Worm (Caenorhabditis elegans) whole organism, L3 larva: ENCODE data around the gene ddi-1.
A peak's percentile ranks its signal among the peaks of the same experiment; 100 is the strongest.

Source experiments
- aly-2 ChIP-seq: fragments of 150-350 bp; optimal IDR thresholded peaks from 2 replicates; lab custom pipeline; 2014; ENCODE audit warnings: missing biosample characterization, missing genetic modification characterization
- ama-1 ChIP-seq: fragments of 150-350 bp; optimal IDR thresholded peaks from 2 replicates; lab custom pipeline; 2018
- ceh-28 ChIP-seq: fragments of 150-350 bp; optimal IDR thresholded peaks from 2 replicates; lab custom pipeline; 2014; ENCODE audit warnings: missing biosample characterization, missing genetic modification reagents, missing genetic modification characterization
- ceh-9 ChIP-seq: sonication (generic microtip); optimal IDR thresholded peaks from 2 replicates; lab custom pipeline; 2018; ENCODE audit warnings: missing biosample characterization, missing genetic modification characterization
- daf-12 ChIP-seq: fragments of 150-350 bp; optimal IDR thresholded peaks from 2 replicates; lab custom pipeline; 2014; ENCODE audit warnings: missing biosample characterization, missing genetic modification reagents, missing genetic modification characterization
- fos-1 ChIP-seq: fragments of 150-350 bp; optimal IDR thresholded peaks from 2 replicates; lab custom pipeline; 2014; ENCODE audit warnings: missing biosample characterization, missing genetic modification characterization
- mdl-1 ChIP-seq: fragments of 150-350 bp; optimal IDR thresholded peaks from 2 replicates; lab custom pipeline; 2014; ENCODE audit warnings: missing biosample characterization, missing genetic modification characterization
- nfya-1 ChIP-seq: sonication (generic microtip); optimal IDR thresholded peaks from 2 replicates; lab custom pipeline; 2017; ENCODE audit warnings: missing genetic modification characterization, mild to moderate bottlenecking, missing compliant biosample characterization, antibody characterized with exemption, moderate library complexity; ENCODE audit not compliant: insufficient read depth
- nhr-23 ChIP-seq: fragments of 150-350 bp; optimal IDR thresholded peaks from 2 replicates; lab custom pipeline; 2014; ENCODE audit warnings: missing biosample characterization, missing genetic modification reagents, missing genetic modification characterization
- pqm-1 ChIP-seq: fragments of 150-350 bp; optimal IDR thresholded peaks from 2 replicates; lab custom pipeline; 2017; ENCODE audit warnings: missing biosample characterization, missing genetic modification characterization, inconsistent platforms
- sea-2 ChIP-seq: fragments of 150-350 bp; sonication (generic microtip); optimal IDR thresholded peaks from 4 replicates; lab custom pipeline; 2014; ENCODE audit warnings: missing biosample characterization, missing genetic modification reagents, missing genetic modification characterization
- skn-1 ChIP-seq: fragments of 150-350 bp; optimal IDR thresholded peaks from 2 replicates; lab custom pipeline; 2014; ENCODE audit warnings: missing biosample characterization, missing genetic modification characterization
- snpc-4 ChIP-seq: fragments of 150-350 bp; optimal IDR thresholded peaks from 2 replicates; lab custom pipeline; 2014; ENCODE audit warnings: missing biosample characterization, missing genetic modification characterization
- unc-62 ChIP-seq: fragments of 150-350 bp; sonication (generic microtip); optimal IDR thresholded peaks from 4 replicates; lab custom pipeline; 2014; ENCODE audit warnings: missing biosample characterization, missing genetic modification reagents, missing genetic modification characterization

DNA sequence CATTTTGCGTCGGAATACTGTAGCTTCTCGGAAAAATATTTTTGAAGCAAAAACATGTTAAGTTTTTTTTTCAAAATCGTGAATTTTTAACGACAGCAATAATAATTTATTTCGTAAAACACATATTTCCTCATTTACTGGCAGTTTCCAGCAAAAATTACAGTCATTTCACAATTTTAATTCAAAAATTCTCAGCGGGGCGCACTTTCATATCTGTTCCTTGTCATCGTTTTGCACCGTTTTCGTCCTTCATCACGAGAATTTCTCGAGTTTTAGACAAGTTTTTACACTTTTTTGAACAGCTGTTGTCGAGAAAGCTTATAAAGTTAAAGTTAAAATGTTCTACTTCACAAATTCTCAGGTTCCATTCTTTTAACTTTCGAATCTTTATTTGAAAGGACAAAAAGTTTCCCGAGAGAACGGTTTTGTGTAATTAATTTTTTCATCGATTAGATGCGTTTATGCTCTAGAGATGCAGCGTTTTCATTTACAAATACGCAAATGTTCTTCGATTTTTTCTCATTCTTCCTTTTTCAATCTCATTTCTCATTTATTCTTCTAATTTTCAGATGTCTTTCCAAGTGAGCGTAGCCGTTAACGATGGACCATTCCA, at the start of gene ddi-1:
- no peak for TF ChIP-seq pqm-1 (tag; lab: Kevin White, UChicago)
- no peak for TF ChIP-seq daf-12 (tag; lab: Kevin White, UChicago)
- peak; percentile 21 for TF ChIP-seq snpc-4 (tag; lab: Kevin White, UChicago)
- no peak for TF ChIP-seq nhr-23
- TF ChIP-seq aly-2 (tag; lab: Kevin White, UChicago): no peak
- no peak for TF ChIP-seq mdl-1 (tag; lab: Kevin White, UChicago)
- no peak for TF ChIP-seq fos-1 (tag; lab: Kevin White, UChicago)
- no peak for TF ChIP-seq nfya-1 (tag; lab: Kevin White, UChicago)
- no peak for TF ChIP-seq ceh-9 (tag; lab: Kevin White, UChicago)
- TF ChIP-seq ceh-28 (tag; lab: Kevin White, UChicago): no peak
- TF ChIP-seq sea-2: no peak
- TF ChIP-seq unc-62 (GFP tag; lab: Kevin White, UChicago): no peak
- TF ChIP-seq ama-1: no peak
- TF ChIP-seq skn-1 (tag; lab: Kevin White, UChicago): peak; percentile 14
